Worm (Caenorhabditis elegans): Measurements from ENCODE around the gene F38A1.13.

Gene F38A1.13

DNA sequence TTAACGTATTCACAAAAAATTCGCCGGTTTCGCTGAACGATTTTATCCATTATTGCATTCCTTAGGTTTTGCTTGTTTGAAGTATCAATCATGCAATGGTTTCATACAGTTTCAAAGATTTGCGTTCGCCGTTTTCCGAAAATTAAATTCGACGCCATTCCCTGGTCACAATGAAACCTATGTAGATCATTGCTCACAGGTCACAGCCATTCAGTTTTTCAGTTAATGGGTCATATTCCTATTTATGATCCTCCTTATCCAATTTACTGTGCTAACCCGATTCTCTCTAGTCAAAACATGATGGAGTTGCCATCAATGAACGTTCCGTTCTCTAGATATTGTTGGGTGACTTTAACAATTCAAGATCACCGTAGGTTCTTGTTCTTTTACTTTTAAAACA is at the start of gene F38A1.13:
Gene F38A1.13 (plus strand): TSS at position 301 of the 400 bp plus-strand sequence.
- TF ChIP-seq pes-1 (GFP tag; IDR thresholded peaks at IDR 0.05): no peak
- TF ChIP-seq ets-7 (tag; optimal IDR thresholded peaks at IDR 0.05): no peak
- no peak for TF ChIP-seq tbx-11 (GFP tag; IDR thresholded peaks at IDR 0.05)
- TF ChIP-seq hnd-1 (tag; optimal IDR thresholded peaks at IDR 0.05): no peak
- no peak for TF ChIP-seq ceh-36 (tag; optimal IDR thresholded peaks at IDR 0.05)
- no peak for TF ChIP-seq F13C5.2 (tag; optimal IDR thresholded peaks at IDR 0.05)
- TF ChIP-seq flt-1 (GFP tag; IDR thresholded peaks at IDR 0.05): no peak

DNA sequence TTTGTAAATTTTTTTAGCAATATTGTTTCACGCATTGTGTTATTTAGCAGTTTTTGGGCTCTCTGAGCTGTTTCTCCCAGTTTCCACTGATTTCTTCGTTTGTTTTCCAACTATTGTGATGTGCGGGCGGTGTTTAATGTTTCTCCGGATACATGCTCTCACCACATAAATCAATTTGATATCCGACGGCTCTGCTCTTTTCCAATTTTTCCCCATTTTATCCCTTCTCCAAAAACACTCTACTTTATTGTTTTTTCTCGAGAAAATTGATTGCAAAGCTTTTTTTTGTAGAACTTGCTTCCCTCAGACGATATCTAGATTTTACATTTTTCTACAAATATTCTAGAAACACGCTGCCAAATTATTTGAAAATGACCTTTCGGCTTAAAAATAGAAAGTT is 49.5 kb upstream of the F38A1.13 start:
- TF ChIP-seq sea-1 (GFP tag; conservative IDR thresholded peaks at IDR 0.05) (no peak), ets-7 (tag; optimal IDR thresholded peaks at IDR 0.05) (no peak), hmg-4 (GFP tag; optimal IDR thresholded peaks at IDR 0.05) (no peak), hmbx-1 (tag; optimal IDR thresholded peaks at IDR 0.05) (no peak), tbx-11 (GFP tag; IDR thresholded peaks at IDR 0.05) (no peak), tbx-37 (GFP tag; conservative IDR thresholded peaks at IDR 0.05) (no peak)

DNA sequence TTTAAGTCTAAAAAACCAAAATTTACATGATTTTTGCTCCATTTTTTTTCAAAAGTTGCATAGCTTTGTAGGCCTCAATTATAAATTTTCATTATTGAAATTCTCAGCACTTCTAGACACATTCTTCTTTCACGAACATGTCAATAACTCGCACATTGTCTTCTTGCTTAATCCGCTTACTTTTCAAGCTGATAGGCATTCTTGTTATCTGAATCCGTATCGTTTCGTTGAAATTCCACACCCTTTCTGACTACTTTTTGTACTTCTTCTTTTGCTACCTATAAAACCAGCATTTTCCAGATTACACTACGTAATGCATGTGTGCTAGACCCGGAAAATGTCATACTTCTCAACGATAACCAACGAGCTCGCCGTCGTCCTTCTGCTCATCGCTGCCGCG is 48.7 kb upstream of the F38A1.13 start, which contains the start of gene W09G12.9:
Gene W09G12.9 (plus strand): TSS at position 301 of the 400 bp plus-strand sequence.
- TF ChIP-seq hmg-4 (GFP tag; optimal IDR thresholded peaks at IDR 0.05) (no peak), aly-1 (tag; optimal IDR thresholded peaks at IDR 0.05) (no peak), sea-1 (GFP tag; conservative IDR thresholded peaks at IDR 0.05) (no peak), B0310.2 (tag; optimal IDR thresholded peaks at IDR 0.05) (no peak), ceh-13 (GFP tag; optimal IDR thresholded peaks at IDR 0.05) (no peak), scrt-1 (GFP tag; IDR thresholded peaks at IDR 0.05) (no peak), tra-4 (tag; optimal IDR thresholded peaks at IDR 0.05) (no peak), tbx-37 (GFP tag; conservative IDR thresholded peaks at IDR 0.05) (no peak), pes-1 (GFP tag; IDR thresholded peaks at IDR 0.05) (no peak), ama-1 (optimal IDR thresholded peaks at IDR 0.05) (no peak), hmbx-1 (tag; optimal IDR thresholded peaks at IDR 0.05) (no peak), tbx-11 (GFP tag; IDR thresholded peaks at IDR 0.05) (no peak)

DNA sequence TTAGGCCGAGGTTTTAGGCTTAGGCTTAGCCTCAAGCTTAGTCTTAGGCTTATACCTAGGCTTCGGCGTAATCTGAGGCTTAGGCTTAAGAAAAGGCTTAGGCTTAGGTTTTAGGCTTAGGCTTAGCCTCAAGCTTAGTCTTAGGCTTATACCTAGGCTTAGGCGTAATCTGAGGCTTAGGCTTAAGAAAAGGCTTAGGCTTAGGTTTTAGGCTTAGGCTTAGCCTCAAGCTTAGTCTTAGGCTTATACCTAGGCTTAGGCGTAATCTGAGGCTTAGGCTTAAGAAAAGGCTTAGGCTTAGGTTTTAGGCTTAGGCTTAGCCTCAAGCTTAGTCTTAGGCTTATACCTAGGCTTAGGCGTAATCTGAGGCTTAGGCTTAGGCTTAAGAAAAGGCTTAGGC is 47.8 kb upstream of the F38A1.13 start:
- peak; percentile 72 for TF ChIP-seq ceh-36 (tag; optimal IDR thresholded peaks at IDR 0.05)

DNA sequence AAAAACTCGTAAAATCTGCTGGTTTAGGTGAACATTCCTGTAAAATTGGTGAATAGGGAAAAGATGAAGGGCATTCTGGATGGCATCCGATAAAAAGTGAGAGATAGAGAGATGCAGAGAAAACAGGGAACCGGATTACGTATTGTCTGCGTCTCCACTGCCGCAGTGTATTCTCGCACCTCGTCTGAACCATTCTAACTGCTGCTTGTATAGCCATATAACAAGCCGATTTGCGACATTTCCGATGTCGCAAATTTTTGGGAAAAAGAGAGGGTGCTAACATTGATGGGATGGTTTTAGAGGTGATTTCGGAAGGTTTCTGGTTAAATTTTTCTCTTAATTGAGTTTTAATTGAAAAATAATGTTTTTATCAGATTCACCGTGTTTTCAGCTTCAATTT is 43.9 kb upstream of the F38A1.13 start, which contains the start of gene W09G12.10:
Gene W09G12.10 (minus strand): TSS at position 121 of the 400 bp plus-strand sequence.
- TF ChIP-seq sea-1 (GFP tag; conservative IDR thresholded peaks at IDR 0.05) (no peak), ama-1 (optimal IDR thresholded peaks at IDR 0.05) (no peak), F13C5.2 (tag; optimal IDR thresholded peaks at IDR 0.05) (no peak), flt-1 (GFP tag; IDR thresholded peaks at IDR 0.05) (no peak), tbx-37 (GFP tag; conservative IDR thresholded peaks at IDR 0.05) (no peak)

DNA sequence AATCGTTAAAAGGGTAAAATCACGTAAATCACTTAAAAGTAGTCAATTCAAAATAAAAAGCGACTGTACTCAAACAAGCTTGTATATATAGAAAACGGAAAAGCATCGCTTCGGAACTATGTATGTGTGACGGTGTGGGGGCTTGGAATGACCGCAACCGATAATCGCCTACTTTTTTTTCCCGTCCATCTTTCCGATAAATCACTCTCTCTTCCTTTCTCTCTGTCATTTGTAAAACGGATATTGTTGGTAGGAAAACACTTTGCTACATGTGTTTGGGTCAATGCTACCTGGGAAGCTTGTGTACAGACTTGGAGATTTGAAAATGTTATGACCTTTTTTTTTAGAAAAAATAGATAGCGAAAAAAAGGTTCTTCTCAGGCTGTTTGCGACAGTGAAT is 40.2 kb upstream of the F38A1.13 start:
- TF ChIP-seq ama-1 (optimal IDR thresholded peaks at IDR 0.05): no peak
- no peak for TF ChIP-seq tbx-11 (GFP tag; IDR thresholded peaks at IDR 0.05)
- TF ChIP-seq B0310.2 (tag; optimal IDR thresholded peaks at IDR 0.05): no peak
- TF ChIP-seq sea-1 (GFP tag; conservative IDR thresholded peaks at IDR 0.05): no peak
- no peak for TF ChIP-seq scrt-1 (GFP tag; IDR thresholded peaks at IDR 0.05)
- no peak for TF ChIP-seq tra-4 (tag; optimal IDR thresholded peaks at IDR 0.05)
- no peak for TF ChIP-seq tbx-37 (GFP tag; conservative IDR thresholded peaks at IDR 0.05)

DNA sequence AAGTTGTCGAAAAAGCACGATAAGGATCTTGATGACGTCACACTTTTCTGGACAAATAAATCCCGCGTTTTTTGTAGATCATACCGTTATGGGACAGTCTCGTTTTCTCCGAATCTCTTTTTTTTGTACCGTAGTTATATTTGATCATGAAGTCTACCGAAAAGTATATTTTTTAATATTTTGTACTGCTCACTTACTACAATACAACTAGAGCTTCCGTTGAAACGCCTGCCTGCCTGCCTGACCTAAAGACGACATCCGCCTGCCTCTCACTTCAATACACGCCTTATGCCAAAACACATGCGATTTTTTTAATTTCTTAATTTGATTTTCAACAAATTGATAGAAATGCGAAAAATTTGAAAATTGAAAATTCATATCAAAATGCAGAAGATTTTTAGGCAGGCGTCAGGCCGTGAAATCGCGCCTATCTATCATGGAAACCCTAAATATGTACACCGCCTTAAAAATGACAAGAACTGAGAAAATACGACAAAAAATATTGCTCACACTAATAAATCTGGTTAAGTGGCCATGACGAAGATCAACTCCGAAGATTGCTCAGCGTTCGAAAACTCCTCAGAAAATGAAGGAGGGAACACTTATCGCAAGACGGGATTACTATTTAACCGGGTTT is 39.3 kb upstream of the F38A1.13 start, which contains the start of gene W09G12.8:
Gene W09G12.8 (plus strand): TSS at position 587 of the 637 bp plus-strand sequence.
- no peak for TF ChIP-seq flt-1 (GFP tag; IDR thresholded peaks at IDR 0.05)
- TF ChIP-seq sea-1 (GFP tag; conservative IDR thresholded peaks at IDR 0.05): no peak
- no peak for TF ChIP-seq ceh-13 (GFP tag; optimal IDR thresholded peaks at IDR 0.05)
- TF ChIP-seq scrt-1 (GFP tag; IDR thresholded peaks at IDR 0.05): no peak
- no peak for TF ChIP-seq hmg-4 (GFP tag; optimal IDR thresholded peaks at IDR 0.05)
- no peak for TF ChIP-seq tbx-37 (GFP tag; conservative IDR thresholded peaks at IDR 0.05)
- no peak for TF ChIP-seq ceh-36 (tag; optimal IDR thresholded peaks at IDR 0.05)
- no peak for TF ChIP-seq tbx-11 (GFP tag; IDR thresholded peaks at IDR 0.05)
- TF ChIP-seq ets-7 (tag; optimal IDR thresholded peaks at IDR 0.05): no peak
- TF ChIP-seq F13C5.2 (tag; optimal IDR thresholded peaks at IDR 0.05): no peak
- TF ChIP-seq pes-1 (GFP tag; IDR thresholded peaks at IDR 0.05): no peak
- no peak for TF ChIP-seq hmbx-1 (tag; optimal IDR thresholded peaks at IDR 0.05)
- TF ChIP-seq aly-1 (tag; optimal IDR thresholded peaks at IDR 0.05): no peak
- no peak for TF ChIP-seq hnd-1 (tag; optimal IDR thresholded peaks at IDR 0.05)
- TF ChIP-seq B0310.2 (tag; optimal IDR thresholded peaks at IDR 0.05): no peak
- no peak for TF ChIP-seq ama-1 (optimal IDR thresholded peaks at IDR 0.05)
- no peak for TF ChIP-seq tra-4 (tag; optimal IDR thresholded peaks at IDR 0.05)

DNA sequence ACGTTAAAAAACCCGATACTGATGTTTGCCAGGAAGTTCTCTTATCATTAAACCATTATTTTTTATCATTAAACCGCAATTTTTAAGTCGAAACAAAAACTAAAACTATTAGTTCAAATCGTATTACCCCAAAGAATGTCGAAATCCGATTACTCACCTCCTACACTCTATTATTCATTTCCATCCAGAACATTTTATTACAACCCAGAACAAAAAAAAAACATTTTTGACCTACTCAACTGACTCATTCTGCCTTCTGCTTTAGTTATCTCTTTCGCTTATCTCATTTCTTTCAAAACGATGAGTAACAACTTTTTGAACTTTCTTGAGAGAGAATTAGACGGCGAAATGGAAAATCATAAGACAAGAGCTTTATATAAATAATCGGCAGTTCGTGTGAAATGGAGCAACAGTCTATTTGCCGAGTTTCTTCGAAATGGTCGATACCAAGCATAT is 36.3 kb upstream of the F38A1.13 start, which contains the start of gene W09G12.7:
Gene W09G12.7 (plus strand): TSS at position 406 of the 456 bp plus-strand sequence.
- no peak for TF ChIP-seq B0310.2 (tag; optimal IDR thresholded peaks at IDR 0.05)
- TF ChIP-seq aly-1 (tag; optimal IDR thresholded peaks at IDR 0.05): no peak
- no peak for TF ChIP-seq hnd-1 (tag; optimal IDR thresholded peaks at IDR 0.05)
- TF ChIP-seq tbx-11 (GFP tag; IDR thresholded peaks at IDR 0.05): no peak
- TF ChIP-seq hmbx-1 (tag; optimal IDR thresholded peaks at IDR 0.05): no peak
- no peak for TF ChIP-seq pes-1 (GFP tag; IDR thresholded peaks at IDR 0.05)
- TF ChIP-seq hmg-4 (GFP tag; optimal IDR thresholded peaks at IDR 0.05): no peak
- TF ChIP-seq ets-7 (tag; optimal IDR thresholded peaks at IDR 0.05): no peak
- no peak for TF ChIP-seq flt-1 (GFP tag; IDR thresholded peaks at IDR 0.05)
- TF ChIP-seq ceh-36 (tag; optimal IDR thresholded peaks at IDR 0.05): no peak
- TF ChIP-seq scrt-1 (GFP tag; IDR thresholded peaks at IDR 0.05): no peak
- no peak for TF ChIP-seq tra-4 (tag; optimal IDR thresholded peaks at IDR 0.05)
- TF ChIP-seq ama-1 (optimal IDR thresholded peaks at IDR 0.05): no peak
